Worm (Caenorhabditis elegans): Measurements from ENCODE around the gene K11C4.1.

The K11C4.1 gene

DNA sequence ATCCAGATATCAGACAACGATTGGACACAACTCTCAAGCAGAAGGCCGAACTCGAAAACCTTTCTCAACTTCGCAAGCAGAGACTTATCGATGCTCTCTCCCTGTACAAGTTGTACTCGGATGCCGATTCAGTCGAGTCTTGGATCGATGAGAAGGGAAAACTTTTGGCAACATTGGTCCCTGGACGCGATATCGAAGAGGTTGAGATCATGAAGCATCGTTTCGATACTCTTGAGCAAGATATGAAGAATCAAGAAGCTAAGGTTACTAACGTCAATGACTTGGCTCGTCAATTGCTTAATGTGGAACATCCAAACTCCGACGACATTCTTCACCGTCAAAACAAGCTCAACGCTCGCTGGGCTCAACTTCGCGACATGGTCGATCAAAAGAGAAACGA, 11.7 kb upstream of the K11C4.1 start:
- TF ChIP-seq madf-3 (GFP tag; IDR thresholded peaks at IDR 0.05) (no peak), egl-44 (GFP tag; IDR thresholded peaks at IDR 0.05) (no peak), nfyb-1 (GFP tag; IDR thresholded peaks at IDR 0.05) (no peak), fkh-3 (tag; optimal IDR thresholded peaks at IDR 0.05) (no peak), somi-1 (GFP tag; optimal IDR thresholded peaks at IDR 0.05) (no peak), Y79H2A.3 (GFP tag; conservative IDR thresholded peaks at IDR 0.05) (no peak), nhr-179 (tag; optimal IDR thresholded peaks at IDR 0.05) (no peak), zfh-2 (GFP tag; conservative IDR thresholded peaks at IDR 0.05) (no peak), F39B2.1 (GFP tag; IDR thresholded peaks at IDR 0.05) (no peak), F57C9.4 (tag; optimal IDR thresholded peaks at IDR 0.05) (no peak), tbp1 (GFP tag; optimal IDR thresholded peaks at IDR 0.05) (no peak), B0261.1 (tag; optimal IDR thresholded peaks at IDR 0.05) (no peak), hrde-1 (tag; optimal IDR thresholded peaks at IDR 0.05; ENCODE audit: borderline replicate concordance) (no peak), madf-6 (GFP tag; IDR thresholded peaks at IDR 0.05) (no peak), hlh-26 (GFP tag; conservative IDR thresholded peaks at IDR 0.05) (no peak)

DNA sequence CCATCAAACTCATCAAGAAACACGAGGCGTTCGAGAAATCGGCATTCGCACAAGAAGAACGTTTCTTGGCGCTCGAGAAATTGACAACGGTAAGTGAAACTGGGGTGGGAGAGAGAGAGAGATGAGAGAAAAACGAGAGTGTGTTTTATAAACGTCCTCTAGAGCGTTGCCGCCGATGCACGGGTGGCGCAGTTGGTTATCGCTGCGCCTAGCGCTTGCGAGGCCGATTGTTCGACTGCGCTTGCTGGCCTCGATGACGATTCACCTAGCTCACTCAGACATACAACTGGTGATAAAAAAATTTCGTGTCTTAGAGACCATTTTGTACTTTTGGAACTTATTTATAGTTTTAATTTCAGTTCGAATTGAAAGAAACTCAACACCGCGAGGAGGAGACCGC, 8.0 kb upstream of the K11C4.1 start:
- TF ChIP-seq ztf-18 (tag; optimal IDR thresholded peaks at IDR 0.05): peak; percentile 69
- TF ChIP-seq snpc-3.4 (tag; optimal IDR thresholded peaks at IDR 0.05): peak; percentile 34
- no peak for TF ChIP-seq unc-62 (GFP tag; optimal IDR thresholded peaks at IDR 0.05)
- peak; percentile 69 for TF ChIP-seq ekl-4 (GFP tag; IDR thresholded peaks at IDR 0.05)
- TF ChIP-seq snpc-1.3 (tag; optimal IDR thresholded peaks at IDR 0.05; ENCODE audit: insufficient read depth): no peak
- TF ChIP-seq sea-2 (GFP tag; IDR thresholded peaks at IDR 0.05): no peak
- peak; percentile 21 for TF ChIP-seq somi-1 (GFP tag; optimal IDR thresholded peaks at IDR 0.05)
- 0 out of 2 replicates have a peak, but pooled peaks have one; percentile 14 for TF ChIP-seq ztf-28 (GFP tag; IDR thresholded peaks at IDR 0.05)
- TF ChIP-seq F49E8.2 (tag; optimal IDR thresholded peaks at IDR 0.05; ENCODE audit: insufficient read depth): peak; percentile 38
- peak; percentile 76 for TF ChIP-seq D2030.7 (GFP tag; IDR thresholded peaks at IDR 0.05)
- TF ChIP-seq ama-1 (optimal IDR thresholded peaks at IDR 0.05): no peak
- peak; percentile 77 to 87 for TF ChIP-seq ama-1 (GFP tag; optimal IDR thresholded peaks at IDR 0.05)
- no peak for TF ChIP-seq ztf-3 (GFP tag; optimal IDR thresholded peaks at IDR 0.05)
- TF ChIP-seq cebp-1 (GFP tag; IDR thresholded peaks at IDR 0.05): no peak
- peak; percentile 70 for TF ChIP-seq cebp-1 (tag; optimal IDR thresholded peaks at IDR 0.05)
- no peak for TF ChIP-seq hlh-12 (tag; optimal IDR thresholded peaks at IDR 0.05)
- peak; percentile 77 for TF ChIP-seq Y56A3A.18 (GFP tag; IDR thresholded peaks at IDR 0.05)
- TF ChIP-seq sptf-2 (GFP tag; optimal IDR thresholded peaks at IDR 0.05): peak; percentile 50
- TF ChIP-seq mcd-1 (GFP tag; IDR thresholded peaks at IDR 0.05): peak; percentile 34; the same call in 1 of the 2 replicates
- TF ChIP-seq egl-18 (GFP tag; IDR thresholded peaks at IDR 0.05): no peak
- TF ChIP-seq Y53F4B.3 (GFP tag; IDR thresholded peaks at IDR 0.05): no peak
- no peak for TF ChIP-seq tbx-9 (tag; optimal IDR thresholded peaks at IDR 0.05; ENCODE audit: borderline replicate concordance)
- TF ChIP-seq T07F8.4 (tag; optimal IDR thresholded peaks at IDR 0.05): peak; percentile 66
- peak; percentile 63 for TF ChIP-seq atf-7 (tag; optimal IDR thresholded peaks at IDR 0.05)
- TF ChIP-seq F23B12.7 (tag; optimal IDR thresholded peaks at IDR 0.05; ENCODE audit: insufficient read depth): peak; percentile 88
- no peak for TF ChIP-seq madf-3 (GFP tag; IDR thresholded peaks at IDR 0.05)
- peak; percentile 81 for TF ChIP-seq repo-1 (tag; optimal IDR thresholded peaks at IDR 0.05)
- TF ChIP-seq athp-1 (tag; optimal IDR thresholded peaks at IDR 0.05): peak; percentile 75
- peak; percentile 98 for TF ChIP-seq tbp1 (GFP tag; optimal IDR thresholded peaks at IDR 0.05)
- peak; percentile 46 for TF ChIP-seq nhr-80 (tag; optimal IDR thresholded peaks at IDR 0.05)
- TF ChIP-seq F33H1.4 (GFP tag; IDR thresholded peaks at IDR 0.05): 0 out of 2 replicates have a peak, but pooled peaks have one; percentile 21
- peak; percentile 66 for TF ChIP-seq ztf-22 (GFP tag; optimal IDR thresholded peaks at IDR 0.05)
- peak; percentile 82 for TF ChIP-seq nhr-90 (tag; optimal IDR thresholded peaks at IDR 0.05)
- no peak for TF ChIP-seq unc-130 (GFP tag; optimal IDR thresholded peaks at IDR 0.05)
- TF ChIP-seq gei-17 (GFP tag; optimal IDR thresholded peaks at IDR 0.05): no peak
- TF ChIP-seq Y79H2A.3 (GFP tag; conservative IDR thresholded peaks at IDR 0.05): no peak
- TF ChIP-seq hlh-26 (GFP tag; conservative IDR thresholded peaks at IDR 0.05): no peak
- peak; percentile 69; the same call in 1 of the 2 replicates for TF ChIP-seq ceh-40 (GFP tag; IDR thresholded peaks at IDR 0.05)
